Worm (Caenorhabditis elegans) whole organism, late embryonic: ENCODE results near the gene asm-3.

Experiments used
- T23F11.4 ChIP-seq: fragments of 200-800 bp; sonication (Bioruptor generic); optimal IDR thresholded peaks from 2 replicates; lab custom pipeline; 2018; ENCODE audit warnings: mild to moderate bottlenecking, missing genetic modification characterization, missing compliant biosample characterization
- ama-1 ChIP-seq: fragments of 150-350 bp; optimal IDR thresholded peaks from 2 replicates; lab custom pipeline; 2014
- ceh-14 ChIP-seq: sonication (generic microtip); optimal IDR thresholded peaks from 2 replicates; lab custom pipeline; 2016; ENCODE audit warnings: missing genotype, missing genetic modification characterization, missing compliant biosample characterization
- ceh-18 ChIP-seq: sonication (generic microtip); optimal IDR thresholded peaks from 2 replicates; lab custom pipeline; 2016; ENCODE audit warnings: missing genetic modification characterization, missing compliant biosample characterization
- ceh-19 ChIP-seq: fragments of 200-800 bp; sonication (Bioruptor generic); optimal IDR thresholded peaks from 2 replicates; lab custom pipeline; 2018; ENCODE audit warnings: mild to moderate bottlenecking, missing genetic modification characterization, missing compliant biosample characterization
- ceh-2 ChIP-seq: sonication (generic microtip); optimal IDR thresholded peaks from 2 replicates; lab custom pipeline; 2016; ENCODE audit warnings: missing genotype, missing genetic modification characterization, missing compliant biosample characterization
- ceh-34 ChIP-seq: sonication (generic microtip); optimal IDR thresholded peaks from 2 replicates; lab custom pipeline; 2016; ENCODE audit warnings: mild to moderate bottlenecking, missing genetic modification characterization, missing compliant biosample characterization
- ceh-48 ChIP-seq: sonication (generic microtip); optimal IDR thresholded peaks from 2 replicates; lab custom pipeline; 2016; ENCODE audit warnings: missing genetic modification characterization, inconsistent platforms, missing compliant biosample characterization
- ceh-6 ChIP-seq: fragments of 200-800 bp; sonication (Bioruptor generic); optimal IDR thresholded peaks from 2 replicates; lab custom pipeline; 2018; ENCODE audit warnings: mild to moderate bottlenecking, missing genetic modification characterization, missing compliant biosample characterization
- ceh-9 ChIP-seq: sonication (generic microtip); optimal IDR thresholded peaks from 2 replicates; lab custom pipeline; 2016; ENCODE audit warnings: mild to moderate bottlenecking, missing genetic modification characterization, inconsistent platforms, missing compliant biosample characterization
- dmd-4 ChIP-seq: sonication (generic microtip); optimal IDR thresholded peaks from 2 replicates; lab custom pipeline; 2016; ENCODE audit warnings: borderline replicate concordance, missing genetic modification characterization, missing compliant biosample characterization
- dve-1 ChIP-seq: sonication (generic microtip); optimal IDR thresholded peaks from 2 replicates; lab custom pipeline; 2017; ENCODE audit warnings: antibody characterized with exemption, mild to moderate bottlenecking, missing genetic modification characterization, missing compliant biosample characterization
- elt-2 ChIP-seq: sonication (generic microtip); optimal IDR thresholded peaks from 2 replicates; lab custom pipeline; 2016; ENCODE audit warnings: missing genetic modification reagents, missing genetic modification characterization, missing compliant biosample characterization
- eyg-1 ChIP-seq: sonication (generic microtip); optimal IDR thresholded peaks from 2 replicates; lab custom pipeline; 2016; ENCODE audit warnings: missing genotype, missing genetic modification characterization, missing compliant biosample characterization
- fax-1 ChIP-seq: sonication (generic microtip); optimal IDR thresholded peaks from 2 replicates; lab custom pipeline; 2016; ENCODE audit warnings: missing genotype, missing genetic modification characterization, missing compliant biosample characterization
- fkh-10 ChIP-seq: fragments of 150-350 bp; optimal IDR thresholded peaks from 2 replicates; lab custom pipeline; 2014; ENCODE audit warnings: missing biosample characterization, missing genetic modification reagents, missing genetic modification characterization
- fkh-6 ChIP-seq: sonication (generic microtip); optimal IDR thresholded peaks from 2 replicates; lab custom pipeline; 2016; ENCODE audit warnings: missing genetic modification characterization, missing compliant biosample characterization
- gmeb-2 ChIP-seq: sonication (generic microtip); optimal IDR thresholded peaks from 2 replicates; lab custom pipeline; 2016; ENCODE audit warnings: missing genetic modification characterization, inconsistent platforms, missing compliant biosample characterization
- hlh-13 ChIP-seq: fragments of 200-800 bp; sonication (Bioruptor generic); optimal IDR thresholded peaks from 2 replicates; lab custom pipeline; 2018; ENCODE audit warnings: mild to moderate bottlenecking, missing genetic modification characterization, missing compliant biosample characterization
- hlh-30 ChIP-seq: sonication (generic microtip); optimal IDR thresholded peaks from 2 replicates; lab custom pipeline; 2017; ENCODE audit warnings: antibody characterized with exemption, missing genetic modification characterization, missing compliant biosample characterization; ENCODE audit not compliant: insufficient read depth
- lim-6 ChIP-seq: sonication (generic microtip); optimal IDR thresholded peaks from 2 replicates; lab custom pipeline; 2016; ENCODE audit warnings: missing genetic modification characterization, missing compliant biosample characterization
- madf-2 ChIP-seq: sonication (generic microtip); optimal IDR thresholded peaks from 2 replicates; lab custom pipeline; 2017; ENCODE audit warnings: missing genetic modification characterization, missing compliant biosample characterization
- npax-4 ChIP-seq: sonication (generic microtip); optimal IDR thresholded peaks from 2 replicates; lab custom pipeline; 2016; ENCODE audit warnings: missing genetic modification characterization, missing compliant biosample characterization
- pax-1 ChIP-seq: fragments of 150-350 bp; optimal IDR thresholded peaks from 2 replicates; lab custom pipeline; 2014; ENCODE audit warnings: missing biosample characterization, missing genetic modification characterization
- pha-2 ChIP-seq: sonication (generic microtip); optimal IDR thresholded peaks from 2 replicates; lab custom pipeline; 2017; ENCODE audit warnings: mild to moderate bottlenecking, missing genetic modification characterization, missing compliant biosample characterization
- ref-2 ChIP-seq: sonication (generic microtip); optimal IDR thresholded peaks from 2 replicates; lab custom pipeline; 2016; ENCODE audit warnings: missing genetic modification characterization, missing compliant biosample characterization
- sdc-2 ChIP-seq: sonication (generic microtip); optimal IDR thresholded peaks from 2 replicates; lab custom pipeline; 2016; ENCODE audit warnings: missing genotype, missing genetic modification characterization, missing compliant biosample characterization
- tbx-2 ChIP-seq: sonication (generic microtip); optimal IDR thresholded peaks from 2 replicates; lab custom pipeline; 2016; ENCODE audit warnings: missing genetic modification characterization, missing compliant biosample characterization
- tbx-7 ChIP-seq: sonication (generic microtip); optimal IDR thresholded peaks from 2 replicates; lab custom pipeline; 2016; ENCODE audit warnings: missing genotype, missing genetic modification characterization, missing compliant biosample characterization
- ttx-3 ChIP-seq: sonication (generic microtip); optimal IDR thresholded peaks from 2 replicates; lab custom pipeline; 2016; ENCODE audit warnings: missing genetic modification reagents, missing genetic modification characterization, missing compliant biosample characterization
- unc-42 ChIP-seq: sonication (generic microtip); optimal IDR thresholded peaks from 2 replicates; lab custom pipeline; 2016; ENCODE audit warnings: missing genotype, missing genetic modification characterization, missing compliant biosample characterization
- ztf-16 ChIP-seq: sonication (generic microtip); optimal IDR thresholded peaks from 2 replicates; lab custom pipeline; 2017; ENCODE audit warnings: missing genetic modification characterization, missing compliant biosample characterization

asm-3 gene

DNA sequence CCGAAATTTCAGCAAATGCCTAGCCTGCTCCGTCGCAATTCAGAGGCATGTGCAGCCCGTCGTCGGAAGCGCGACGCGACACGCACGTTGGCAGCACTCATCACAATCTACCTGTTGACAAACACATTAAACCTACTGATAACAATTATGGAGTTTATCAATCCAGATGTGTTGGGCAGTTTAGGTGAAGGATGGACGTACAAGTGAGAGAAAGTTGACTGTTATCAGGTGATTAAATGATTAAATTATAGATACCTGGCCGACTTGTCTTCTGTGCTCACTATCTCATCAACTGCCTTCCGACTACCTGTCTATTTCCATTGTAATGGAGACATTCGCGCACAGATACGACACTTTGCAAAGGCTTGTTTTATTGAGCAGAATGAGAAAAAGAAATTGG lies 28.3 kb upstream of the asm-3 start:
- TF ChIP-seq ceh-34 (tag; lab: Kevin White, UChicago) (no peak), ztf-16 (tag; lab: Kevin White, UChicago) (no peak), dve-1 (tag; lab: Kevin White, UChicago) (peak; percentile 12), pax-1 (tag; lab: Kevin White, UChicago) (no peak), elt-2 (tag; lab: Kevin White, UChicago) (peak; percentile 98), gmeb-2 (no peak)

DNA sequence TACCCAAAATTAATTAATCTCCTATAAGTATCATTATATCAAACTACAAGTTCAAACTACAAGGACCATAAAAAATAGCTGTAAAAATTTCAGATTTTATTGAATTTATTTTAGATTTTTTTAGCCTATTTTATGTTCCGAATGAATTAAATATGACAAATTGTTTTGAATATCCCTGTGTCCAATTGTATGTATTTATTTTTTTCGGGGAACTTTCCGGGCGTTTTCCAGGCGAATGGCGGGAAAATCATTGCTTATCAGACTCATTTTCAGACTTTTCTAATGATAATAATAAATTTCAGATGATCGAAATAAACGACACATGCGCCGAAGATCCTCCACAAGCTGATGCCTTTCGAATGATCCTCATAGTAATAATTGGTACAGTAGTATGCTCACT lies 24.4 kb upstream of the asm-3 start, which contains the start of gene F56A11.4:
Gene F56A11.4, plus strand, starts transcription at position 301 of the 400 bp plus-strand sequence.
- TF ChIP-seq ref-2 (no peak), gmeb-2 (no peak), sdc-2 (tag; lab: Kevin White, UChicago) (no peak), T23F11.4 (no peak), ama-1 (no peak), tbx-7 (tag; lab: Kevin White, UChicago) (no peak), hlh-13 (no peak), dmd-4 (tag; lab: Kevin White, UChicago) (no peak), unc-42 (tag; lab: Kevin White, UChicago) (no peak), ceh-34 (tag; lab: Kevin White, UChicago) (no peak), fax-1 (tag; lab: Kevin White, UChicago) (no peak), lim-6 (tag; lab: Kevin White, UChicago) (no peak), eyg-1 (tag; lab: Kevin White, UChicago) (no peak), ceh-18 (tag; lab: Kevin White, UChicago) (no peak), madf-2 (tag; lab: Kevin White, UChicago) (no peak), ceh-19 (GFP tag; lab: Kevin White, UChicago) (no peak), tbx-2 (tag; lab: Kevin White, UChicago) (no peak), ttx-3 (tag; lab: Kevin White, UChicago) (no peak)

DNA sequence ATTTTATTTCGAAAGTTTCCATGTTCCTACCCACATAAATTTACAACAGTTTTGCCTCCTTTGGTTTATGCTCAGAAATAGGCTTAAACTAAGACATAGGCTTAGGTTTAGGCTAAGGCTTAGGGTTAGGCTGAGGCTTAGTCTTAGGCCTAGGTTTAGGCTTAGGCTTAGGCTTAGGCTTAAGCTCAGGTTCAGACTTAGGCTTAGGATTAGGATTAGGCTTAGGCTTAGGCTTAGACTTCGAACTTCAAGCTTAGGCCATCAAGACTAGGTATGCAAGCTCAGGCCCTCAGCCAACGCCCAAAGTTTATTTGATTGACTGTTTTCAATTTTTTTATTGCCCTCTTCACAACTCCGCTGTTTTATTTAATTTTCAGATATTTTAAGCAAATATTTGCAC lies 22.2 kb upstream of the asm-3 start:
- no peak for TF ChIP-seq ref-2
- TF ChIP-seq dve-1 (tag; lab: Kevin White, UChicago), result peak; percentile 59

DNA sequence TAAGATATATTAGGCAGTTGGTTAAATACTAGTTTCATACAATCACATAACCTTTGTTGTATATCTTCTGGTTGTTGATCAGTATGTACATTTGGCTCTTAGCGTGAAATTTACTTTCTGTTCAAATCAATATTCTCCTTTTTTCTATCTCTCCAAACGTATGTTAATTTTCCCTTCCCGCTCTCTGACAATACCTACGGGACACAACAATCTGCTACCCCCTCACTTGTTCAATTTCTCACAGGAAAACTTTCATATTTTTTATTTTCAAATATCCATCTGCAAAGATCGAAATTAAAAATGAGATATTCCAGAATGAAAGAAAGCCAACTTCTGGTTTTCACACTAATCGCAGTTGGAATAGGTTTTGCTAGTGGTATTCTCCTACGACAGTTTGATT lies 8.2 kb upstream of the asm-3 start, which contains the start of gene glt-7:
Gene glt-7, plus strand, starts transcription at position 301 of the 400 bp plus-strand sequence.
- TF ChIP-seq pax-1 (tag; lab: Kevin White, UChicago) (no peak), ceh-48 (tag; lab: Kevin White, UChicago) (no peak), T23F11.4 (no peak), fkh-10 (GFP tag; lab: Kevin White, UChicago) (no peak), ceh-9 (no peak)

DNA sequence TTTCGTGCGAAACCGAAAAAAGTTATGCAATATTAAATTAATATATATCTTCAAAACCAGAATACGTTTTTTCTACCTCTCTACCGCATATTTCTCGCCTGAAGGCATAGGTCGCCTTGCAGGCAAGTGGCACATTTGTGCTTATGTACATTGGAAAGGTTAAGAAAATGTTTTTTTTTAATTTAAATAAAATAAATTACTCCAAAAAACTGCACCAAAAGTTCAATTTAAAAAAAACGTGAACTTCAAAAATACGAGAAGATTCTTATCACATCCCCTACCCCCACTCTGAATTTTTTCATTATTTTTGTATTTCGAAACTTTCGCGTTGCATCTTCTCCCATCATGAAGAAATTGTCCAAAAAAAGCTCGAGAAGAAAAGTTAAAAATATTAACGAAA lies 743 bp upstream of the asm-3 start, which contains the start of gene W03G1.2:
Gene W03G1.2, plus strand, starts transcription at position 301 of the 400 bp plus-strand sequence.
- no peak for TF ChIP-seq ref-2
- TF ChIP-seq elt-2 (tag; lab: Kevin White, UChicago), result no peak

DNA sequence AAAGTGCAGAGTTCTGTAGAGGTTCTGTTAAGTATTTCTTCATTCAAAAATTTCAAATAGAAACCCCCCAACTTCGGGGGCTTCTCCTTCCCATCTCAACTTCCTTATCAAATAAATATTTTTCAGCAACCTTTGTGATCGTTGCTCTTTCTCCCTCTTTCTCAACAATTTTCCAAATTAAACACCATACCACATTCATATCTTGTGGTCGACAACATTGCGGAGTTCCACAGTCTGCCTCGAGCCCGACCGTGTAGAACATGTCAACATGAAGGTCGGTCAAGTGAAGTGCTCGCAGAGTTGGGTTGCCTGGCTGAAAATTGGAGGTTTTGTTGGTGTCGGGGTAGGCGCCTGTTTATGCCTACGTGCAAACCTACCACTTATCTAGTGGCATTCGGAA lies 1.0 kb downstream of the asm-3 start:
- TF ChIP-seq ceh-2 (tag; lab: Kevin White, UChicago), result no peak
- no peak for TF ChIP-seq hlh-30
- no peak for TF ChIP-seq ceh-14
- no peak for TF ChIP-seq fax-1 (tag; lab: Kevin White, UChicago)
- TF ChIP-seq npax-4 (tag; lab: Kevin White, UChicago), result no peak
- TF ChIP-seq tbx-7 (tag; lab: Kevin White, UChicago), result no peak
- TF ChIP-seq fkh-6 (tag; lab: Kevin White, UChicago), result no peak
- no peak for TF ChIP-seq fkh-10 (GFP tag; lab: Kevin White, UChicago)
- TF ChIP-seq madf-2 (tag; lab: Kevin White, UChicago), result no peak
- no peak for TF ChIP-seq pha-2
- no peak for TF ChIP-seq ceh-6 (GFP tag; lab: Kevin White, UChicago)
- TF ChIP-seq ceh-48 (tag; lab: Kevin White, UChicago), result no peak
